Fruit fly (Drosophila melanogaster) whole organism, wandering third instar larva: ENCODE measurements around the gene CG16985.

Experiments used
- Abd-B ChIP-seq: fragments of >200 bp; optimal IDR thresholded peaks from 2 replicates; lab custom pipeline; 2017; ENCODE audit warnings: missing biosample characterization, missing genetic modification characterization
- CG32264 ChIP-seq: fragments of 200-800 bp; sonication (Bioruptor generic); optimal IDR thresholded peaks from 2 replicates; lab custom pipeline; 2016; ENCODE audit warnings: missing biosample characterization, missing genetic modification characterization
- CG9705 ChIP-seq: fragments of 200-800 bp; sonication (Bioruptor generic); optimal IDR thresholded peaks from 2 replicates; lab custom pipeline; 2018; ENCODE audit warnings: missing biosample characterization, mild to moderate bottlenecking, missing genetic modification characterization
- CrebA ChIP-seq: fragments of 200-800 bp; sonication (Bioruptor generic); optimal IDR thresholded peaks from 2 replicates; lab custom pipeline; 2016; ENCODE audit warnings: missing biosample characterization, mild to moderate bottlenecking, missing genetic modification characterization, borderline replicate concordance
- HLH106 ChIP-seq: fragments of 200-800 bp; optimal IDR thresholded peaks from 3 replicates; lab custom pipeline; 2019; ENCODE audit warnings: missing biosample characterization, mild to moderate bottlenecking, missing genetic modification characterization, moderate library complexity
- Hnf4 ChIP-seq: fragments of 200-800 bp; sonication (Bioruptor generic); optimal IDR thresholded peaks from 2 replicates; lab custom pipeline; 2016; ENCODE audit warnings: missing biosample characterization, mild to moderate bottlenecking, missing genetic modification characterization
- Hr78 ChIP-seq: fragments of >200 bp; optimal IDR thresholded peaks from 2 replicates; lab custom pipeline; 2017; ENCODE audit warnings: missing biosample characterization, missing genetic modification characterization
- Hr83 ChIP-seq: fragments of 200-300 bp; sonication (Bioruptor generic); optimal IDR thresholded peaks from 2 replicates; lab custom pipeline; 2016; ENCODE audit warnings: missing biosample characterization, mild to moderate bottlenecking, missing genetic modification characterization, moderate library complexity; ENCODE audit not compliant: poor library complexity, severe bottlenecking
- Jra ChIP-seq: sonication (Bioruptor generic); optimal IDR thresholded peaks from 2 replicates; lab custom pipeline; 2016; ENCODE audit warnings: missing biosample characterization, missing genetic modification characterization
- Mio ChIP-seq: sonication (Bioruptor generic); optimal IDR thresholded peaks from 2 replicates; lab custom pipeline; 2016; ENCODE audit warnings: missing biosample characterization, missing genetic modification characterization
- Myc ChIP-seq: fragments of >200 bp; optimal IDR thresholded peaks from 2 replicates; lab custom pipeline; 2017
- N ChIP-seq: fragments of >200 bp; optimal IDR thresholded peaks from 2 replicates; lab custom pipeline; 2018; ENCODE audit warnings: missing biosample characterization, missing external identifiers, missing genetic modification characterization
- OdsH ChIP-seq: fragments of 200-800 bp; sonication (Bioruptor generic); optimal IDR thresholded peaks from 2 replicates; lab custom pipeline; 2016; ENCODE audit warnings: missing biosample characterization, mild to moderate bottlenecking, missing genetic modification characterization
- Rel ChIP-seq, 2 experiments: fragments of 200-800 bp; sonication (Bioruptor generic) in 1 of 2; optimal IDR thresholded peaks; 2 replicates in 1 of 2; 3 replicates in 1 of 2; lab custom pipeline; 2016 to 2019; ENCODE audit warnings: mild to moderate bottlenecking in 2 of 2, missing biosample characterization in 2 of 2, missing genetic modification characterization in 2 of 2, moderate library complexity in 1 of 2
- Sp1 ChIP-seq: fragments of 200-800 bp; sonication (Bioruptor generic); optimal IDR thresholded peaks from 3 replicates; lab custom pipeline; 2019; ENCODE audit warnings: missing biosample characterization, mild to moderate bottlenecking, missing genetic modification characterization, moderate library complexity
- Vsx2 ChIP-seq: fragments of 200-300, 225-300 bp; sonication (Bioruptor generic); optimal IDR thresholded peaks from 2 replicates; lab custom pipeline; 2018; ENCODE audit warnings: missing biosample characterization, missing genetic modification characterization; ENCODE audit not compliant: partially characterized antibody
- br ChIP-seq: fragments of 200-800 bp; sonication (Bioruptor generic); optimal IDR thresholded peaks from 2 replicates; lab custom pipeline; 2016; ENCODE audit warnings: missing biosample characterization, missing genetic modification characterization
- brk ChIP-seq: fragments of 200-800 bp; sonication (Bioruptor generic); optimal IDR thresholded peaks from 2 replicates; lab custom pipeline; 2016; ENCODE audit warnings: missing biosample characterization, mild to moderate bottlenecking, missing genetic modification characterization
- dl ChIP-seq, 2 experiments: fragments of 175-275, 200-275 bp in 1 of 2; fragments of 200-275 bp in 1 of 2; sonication (Bioruptor generic); optimal IDR thresholded peaks; lab custom pipeline; 2018; ENCODE audit warnings: mild to moderate bottlenecking in 2 of 2, missing biosample characterization in 2 of 2, missing genetic modification characterization in 2 of 2, moderate library complexity in 2 of 2; ENCODE audit not compliant: partially characterized antibody in 2 of 2, insufficient read depth in 1 of 2
- dmrt93B ChIP-seq: fragments of 200-800 bp; sonication (Bioruptor generic); optimal IDR thresholded peaks from 2 replicates; lab custom pipeline; 2018; ENCODE audit warnings: missing biosample characterization, mild to moderate bottlenecking, missing genetic modification characterization
- dsf ChIP-seq: sonication (Bioruptor generic); optimal IDR thresholded peaks from 2 replicates; lab custom pipeline; 2016; ENCODE audit warnings: missing biosample characterization, missing genetic modification characterization, borderline replicate concordance
- ey ChIP-seq: fragments of 200-800 bp; sonication (Bioruptor generic); optimal IDR thresholded peaks from 2 replicates; lab custom pipeline; 2016; ENCODE audit warnings: missing biosample characterization, missing genetic modification characterization
- foxo ChIP-seq, 2 experiments: fragments of 200-800 bp; sonication (Bioruptor generic); optimal IDR thresholded peaks; 2 replicates in 1 of 2; 3 replicates in 1 of 2; lab custom pipeline; 2016 to 2017; ENCODE audit warnings: missing biosample characterization in 2 of 2, missing genetic modification characterization in 2 of 2
- fru ChIP-seq: fragments of 200-800 bp; sonication (Bioruptor generic); optimal IDR thresholded peaks from 3 replicates; lab custom pipeline; 2016; ENCODE audit warnings: missing biosample characterization, mild to moderate bottlenecking, missing genetic modification characterization
- h ChIP-seq: fragments of 200-800 bp; sonication (Bioruptor generic); optimal IDR thresholded peaks from 3 replicates; lab custom pipeline; 2016; ENCODE audit warnings: missing biosample characterization, mild to moderate bottlenecking, missing genetic modification characterization
- jim ChIP-seq: fragments of 175-275, 200-325 bp; sonication (Bioruptor generic); optimal IDR thresholded peaks from 2 replicates; lab custom pipeline; 2016; ENCODE audit warnings: missing biosample characterization, mild to moderate bottlenecking, missing genetic modification characterization
- lola ChIP-seq: fragments of >200 bp; optimal IDR thresholded peaks from 2 replicates; lab custom pipeline; 2017; ENCODE audit warnings: missing biosample characterization, missing genetic modification characterization
- pan ChIP-seq: fragments of >200 bp; optimal IDR thresholded peaks from 2 replicates; lab custom pipeline; 2017
- psq ChIP-seq: fragments of 200-800 bp; sonication (Bioruptor generic); optimal IDR thresholded peaks from 3 replicates; lab custom pipeline; 2017; ENCODE audit warnings: missing biosample characterization, mild to moderate bottlenecking, missing genetic modification characterization, moderate library complexity
- rgr ChIP-seq: fragments of 200-800 bp; sonication (Bioruptor generic); optimal IDR thresholded peaks from 3 replicates; lab custom pipeline; 2016; ENCODE audit warnings: missing biosample characterization, mild to moderate bottlenecking, missing genetic modification characterization
- sage ChIP-seq: fragments of 200-800 bp; sonication (Bioruptor generic); optimal IDR thresholded peaks from 2 replicates; lab custom pipeline; 2016; ENCODE audit warnings: missing biosample characterization, mild to moderate bottlenecking, missing genetic modification characterization
- sv ChIP-seq: fragments of 200-800 bp; sonication (Bioruptor generic); optimal IDR thresholded peaks from 3 replicates; lab custom pipeline; 2016; ENCODE audit warnings: missing biosample characterization, missing genetic modification characterization
- tai ChIP-seq: sonication (Bioruptor generic); optimal IDR thresholded peaks from 2 replicates; lab custom pipeline; 2016; ENCODE audit warnings: missing biosample characterization, missing genetic modification characterization
- usp ChIP-seq: fragments of >200 bp; optimal IDR thresholded peaks from 2 replicates; lab custom pipeline; 2017; ENCODE audit warnings: missing biosample characterization, missing genetic modification characterization
- woc ChIP-seq: sonication (Bioruptor generic); optimal IDR thresholded peaks from 2 replicates; lab custom pipeline; 2016; ENCODE audit warnings: missing biosample characterization, mild to moderate bottlenecking, missing genetic modification characterization

Gene CG16985

DNA sequence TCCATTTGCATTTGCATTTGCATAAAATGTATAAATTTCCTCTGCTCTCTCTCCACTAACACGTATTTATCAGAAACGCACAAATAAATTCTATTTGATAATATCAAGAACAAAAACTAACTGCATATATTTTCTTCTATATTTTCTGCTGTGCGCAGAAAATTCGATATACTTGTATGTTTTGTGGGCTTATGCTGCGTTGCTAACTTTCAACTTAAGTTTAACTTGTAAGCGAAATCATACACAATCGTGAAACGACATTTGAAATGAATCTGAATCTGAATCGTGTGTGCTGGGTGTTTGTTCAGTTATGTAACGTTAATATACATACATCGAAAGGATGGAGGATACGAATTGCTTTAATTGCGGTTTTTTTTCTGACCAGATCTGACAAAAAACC, 43.4 kb upstream of the CG16985 start:
- TF ChIP-seq rgr (GFP tag; lab: Kevin White, UChicago), result no peak
- no peak for TF ChIP-seq N (GFP tag; lab: Kevin White, UChicago)
- no peak for TF ChIP-seq psq
- no peak for TF ChIP-seq Vsx2 (GFP tag; lab: Kevin White, UChicago)
- no peak for TF ChIP-seq Jra
- TF ChIP-seq Hr78, result no peak
- no peak for TF ChIP-seq CrebA (GFP tag; lab: Kevin White, UChicago)
- no peak for TF ChIP-seq dl (GFP tag; optimal IDR thresholded peaks at IDR 0.05; lab: Kevin White, UChicago; ENCODE audit: insufficient read depth in 1 of 2, partially characterized antibody in 2 of 2)
- no peak for TF ChIP-seq dsf (GFP tag; lab: Kevin White, UChicago)
- TF ChIP-seq Mio (GFP tag; lab: Kevin White, UChicago), result no peak
- TF ChIP-seq CG9705, result no peak
- TF ChIP-seq Sp1, result no peak
- no peak for TF ChIP-seq usp (GFP tag; lab: Kevin White, UChicago)
- no peak for TF ChIP-seq jim (GFP tag; lab: Kevin White, UChicago)
- no peak for TF ChIP-seq sv (GFP tag; lab: Kevin White, UChicago)
- no peak for TF ChIP-seq Rel (GFP tag; optimal IDR thresholded peaks at IDR 0.05; lab: Kevin White, UChicago)
- TF ChIP-seq Rel (tag; optimal IDR thresholded peaks at IDR 0.05; lab: Kevin White, UChicago), result no peak
- no peak for TF ChIP-seq Myc (lab: Kevin White, UChicago)
- no peak for TF ChIP-seq tai
- TF ChIP-seq ey, result no peak

DNA sequence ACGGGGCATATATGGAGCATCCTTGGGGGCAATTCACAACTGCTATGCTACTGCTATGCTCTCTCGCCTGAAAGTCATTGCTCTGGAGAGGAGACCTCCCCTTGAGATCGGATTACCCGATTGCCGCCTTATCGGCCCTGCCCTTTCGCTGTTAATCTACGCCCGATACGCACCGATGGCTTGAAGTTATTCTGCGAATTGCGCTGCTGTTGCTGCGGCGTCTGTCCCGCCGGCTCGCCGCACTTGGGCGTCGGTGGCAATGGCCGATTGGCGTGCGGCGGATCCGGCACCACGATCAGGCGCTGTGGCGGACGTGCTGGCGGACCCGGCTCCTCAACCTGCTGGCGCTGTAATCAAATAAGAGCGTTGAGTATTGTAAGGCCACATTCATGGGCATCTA, 33.1 kb upstream of the CG16985 start:
- no peak for TF ChIP-seq Rel (GFP tag; optimal IDR thresholded peaks at IDR 0.05; lab: Kevin White, UChicago)
- peak; percentile 18 for TF ChIP-seq Rel (tag; optimal IDR thresholded peaks at IDR 0.05; lab: Kevin White, UChicago)
- TF ChIP-seq dsf (GFP tag; lab: Kevin White, UChicago), result no peak

dm6 chr3L:2567050-2567609, 32.0 kb upstream of the CG16985 start:
- TF ChIP-seq lola (GFP tag; lab: Kevin White, UChicago), result no peak
- no peak for TF ChIP-seq brk (GFP tag; lab: Kevin White, UChicago)
- no peak for TF ChIP-seq Vsx2 (GFP tag; lab: Kevin White, UChicago)
- no peak for TF ChIP-seq Sp1
- TF ChIP-seq br (GFP tag; lab: Kevin White, UChicago), result no peak
- no peak for TF ChIP-seq jim (GFP tag; lab: Kevin White, UChicago)
- no peak for TF ChIP-seq dmrt93B (GFP tag; lab: Kevin White, UChicago)
- TF ChIP-seq CG9705, result no peak
- TF ChIP-seq OdsH (GFP tag; lab: Kevin White, UChicago), result no peak
- TF ChIP-seq Mio (GFP tag; lab: Kevin White, UChicago), result no peak
- no peak for TF ChIP-seq woc (GFP tag; lab: Kevin White, UChicago)
- no peak for TF ChIP-seq Abd-B (GFP tag; lab: Kevin White, UChicago)
- TF ChIP-seq dsf (GFP tag; lab: Kevin White, UChicago), result no peak
- TF ChIP-seq sv (GFP tag; lab: Kevin White, UChicago), result no peak
- no peak for TF ChIP-seq fru (GFP tag; lab: Kevin White, UChicago)

- no peak for TF ChIP-seq N (GFP tag; lab: Kevin White, UChicago)
- TF ChIP-seq CG9705, result no peak
- no peak for TF ChIP-seq CrebA (GFP tag; lab: Kevin White, UChicago)
- no peak for TF ChIP-seq lola (GFP tag; lab: Kevin White, UChicago)
- no peak for TF ChIP-seq psq
- TF ChIP-seq Mio (GFP tag; lab: Kevin White, UChicago), result no peak
- no peak for TF ChIP-seq rgr (GFP tag; lab: Kevin White, UChicago)
- no peak for TF ChIP-seq pan
- TF ChIP-seq dmrt93B (GFP tag; lab: Kevin White, UChicago), result no peak
- no peak for TF ChIP-seq br (GFP tag; lab: Kevin White, UChicago)
- TF ChIP-seq foxo (GFP tag; optimal IDR thresholded peaks at IDR 0.05; lab: Kevin White, UChicago), result no peak
- TF ChIP-seq, all 38 proteins: peak for 0
Measured at dm6 chr3L:2568274-2568673, 30.8 kb upstream of the CG16985 start.

DNA sequence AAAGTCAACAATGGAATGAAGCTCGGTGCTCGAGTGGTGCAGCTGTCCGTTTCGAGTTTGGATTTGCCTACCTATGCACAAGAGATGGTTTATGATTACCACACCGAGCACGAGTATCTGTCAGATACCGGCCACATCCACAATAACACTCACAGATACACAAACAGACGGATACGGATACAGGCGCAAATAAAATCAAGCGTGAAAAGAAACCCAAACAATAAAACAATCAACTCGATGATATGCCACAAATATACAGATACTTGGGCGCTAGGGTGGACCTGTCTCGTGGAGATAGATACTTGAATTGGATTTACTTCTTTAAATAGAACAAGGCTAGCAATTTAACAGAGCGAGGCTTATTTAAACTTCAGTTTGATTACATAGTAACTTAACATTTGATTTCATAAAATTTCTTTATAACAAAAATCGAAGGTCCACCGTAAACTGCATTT, 28.8 kb upstream of the CG16985 start:
- TF ChIP-seq Sp1, result peak; percentile 50
- TF ChIP-seq jim (GFP tag; lab: Kevin White, UChicago), result no peak
- TF ChIP-seq CG9705, result no peak
- TF ChIP-seq OdsH (GFP tag; lab: Kevin White, UChicago), result peak; percentile 71
- peak; percentile 78 for TF ChIP-seq ey
- TF ChIP-seq fru (GFP tag; lab: Kevin White, UChicago), result peak; percentile 80
- TF ChIP-seq sv (GFP tag; lab: Kevin White, UChicago), result no peak
- TF ChIP-seq CG32264 (GFP tag; lab: Kevin White, UChicago), result peak; percentile 12
- TF ChIP-seq br (GFP tag; lab: Kevin White, UChicago), result peak; percentile 74
- no peak for TF ChIP-seq Hr83 (GFP tag; lab: Kevin White, UChicago)
- peak; percentile 78 for TF ChIP-seq rgr (GFP tag; lab: Kevin White, UChicago)
- no peak for TF ChIP-seq Jra
- TF ChIP-seq sage (GFP tag; lab: Kevin White, UChicago), result peak; percentile 41
- peak; percentile 16 for TF ChIP-seq brk (GFP tag; lab: Kevin White, UChicago)
- TF ChIP-seq Myc (lab: Kevin White, UChicago), result no peak
- peak; percentile 66 for TF ChIP-seq psq
- peak; percentile 67 for TF ChIP-seq Hnf4 (GFP tag; lab: Kevin White, UChicago)
- TF ChIP-seq tai, result no peak
- peak; percentile 42 for TF ChIP-seq woc (GFP tag; lab: Kevin White, UChicago)
- TF ChIP-seq HLH106, result peak; percentile 32
- no peak for TF ChIP-seq Abd-B (GFP tag; lab: Kevin White, UChicago)
- TF ChIP-seq foxo (GFP tag; optimal IDR thresholded peaks at IDR 0.05; lab: Kevin White, UChicago), result peak; percentile 27 to 78
- peak; percentile 77 for TF ChIP-seq h (GFP tag; lab: Kevin White, UChicago)
- no peak for TF ChIP-seq usp (GFP tag; lab: Kevin White, UChicago)
